Worm (Caenorhabditis elegans) whole organism, L1 larva: Measurements from ENCODE around the gene serp-1.2.

ENCODE experiments used
- C16A3.4 ChIP-seq: fragments of 150-350 bp; optimal IDR thresholded peaks from 2 replicates; lab custom pipeline; 2014; ENCODE audit warnings: missing biosample characterization, missing genetic modification characterization
- Y116A8C.19 ChIP-seq: sonication (generic microtip); optimal IDR thresholded peaks from 2 replicates; lab custom pipeline; 2016; ENCODE audit warnings: missing compliant biosample characterization, missing genetic modification characterization, borderline replicate concordance
- aha-1 ChIP-seq: fragments of 150-350 bp; optimal IDR thresholded peaks from 2 replicates; lab custom pipeline; 2014; ENCODE audit warnings: missing biosample characterization, missing genetic modification characterization
- ama-1 ChIP-seq: fragments of 150-350 bp; optimal IDR thresholded peaks from 2 replicates; lab custom pipeline; 2014
- ceh-63 ChIP-seq: fragments of 200-800 bp; sonication (Bioruptor generic); optimal IDR thresholded peaks from 2 replicates; lab custom pipeline; 2018; ENCODE audit warnings: mild to moderate bottlenecking, missing genetic modification characterization, missing compliant biosample characterization
- ceh-82 ChIP-seq, 3 experiments: fragments of 150-350 bp in 1 of 3; sonication (generic microtip) in 2 of 3; optimal IDR thresholded peaks; 2 replicates each; lab custom pipeline; 2014 to 2017; ENCODE audit warnings: missing biosample characterization in 3 of 3, missing genetic modification characterization in 3 of 3
- ceh-88 ChIP-seq: fragments of 200-800 bp; sonication (Bioruptor generic); IDR thresholded peaks from 2 replicates; pipeline ENCODE4 v1.3.6; 2022; ENCODE audit warnings: missing genetic modification characterization, missing compliant biosample characterization
- ceh-90 ChIP-seq: sonication (generic microtip); optimal IDR thresholded peaks from 2 replicates; lab custom pipeline; 2016; ENCODE audit warnings: missing genetic modification characterization, missing compliant biosample characterization
- dpl-1 ChIP-seq, 3 experiments: fragments of 150-350 bp in 2 of 3; sonication (generic microtip) in 1 of 3; optimal IDR thresholded peaks; 2 replicates each; lab custom pipeline; 2014 to 2017; ENCODE audit warnings: missing biosample characterization in 3 of 3, missing genetic modification characterization in 3 of 3, missing genetic modification reagents in 3 of 3
- egl-13 ChIP-seq: sonication (generic microtip); optimal IDR thresholded peaks from 2 replicates; lab custom pipeline; 2016; ENCODE audit warnings: missing genotype, missing genetic modification reagents, missing genetic modification characterization, missing compliant biosample characterization
- elt-2 ChIP-seq: sonication (generic microtip); optimal IDR thresholded peaks from 2 replicates; lab custom pipeline; 2016; ENCODE audit warnings: missing genetic modification characterization, mild to moderate bottlenecking, inconsistent platforms, missing compliant biosample characterization, missing genetic modification reagents
- fkh-8 ChIP-seq: sonication (generic microtip); optimal IDR thresholded peaks from 2 replicates; lab custom pipeline; 2016; ENCODE audit warnings: mild to moderate bottlenecking, missing genetic modification characterization, missing compliant biosample characterization
- fos-1 ChIP-seq: fragments of 150-350 bp; optimal IDR thresholded peaks from 2 replicates; lab custom pipeline; 2014; ENCODE audit warnings: missing biosample characterization, missing genetic modification characterization
- hlh-17 ChIP-seq: fragments of 200-800 bp; sonication (Bioruptor generic); optimal IDR thresholded peaks from 2 replicates; lab custom pipeline; 2018; ENCODE audit warnings: missing genetic modification characterization, mild to moderate bottlenecking, missing compliant biosample characterization, moderate library complexity, borderline replicate concordance
- hlh-4 ChIP-seq: sonication (generic microtip); optimal IDR thresholded peaks from 2 replicates; lab custom pipeline; 2016; ENCODE audit warnings: mild to moderate bottlenecking, missing genetic modification characterization, missing compliant biosample characterization
- hpl-2 ChIP-seq: fragments of 150-350 bp; optimal IDR thresholded peaks from 2 replicates; lab custom pipeline; 2014; ENCODE audit warnings: missing biosample characterization, missing genetic modification reagents, missing genetic modification characterization
- irx-1 ChIP-seq: sonication (generic microtip); optimal IDR thresholded peaks from 2 replicates; lab custom pipeline; 2016; ENCODE audit warnings: missing genetic modification characterization, missing compliant biosample characterization
- jun-1 ChIP-seq: fragments of 150-350 bp; optimal IDR thresholded peaks from 2 replicates; lab custom pipeline; 2014; ENCODE audit warnings: missing biosample characterization, missing genetic modification reagents, missing genetic modification characterization
- lin-13 ChIP-seq: fragments of 150-350 bp; optimal IDR thresholded peaks from 2 replicates; lab custom pipeline; 2014; ENCODE audit warnings: missing biosample characterization, missing genetic modification reagents, missing genetic modification characterization
- lin-14 ChIP-seq: fragments of 200-800 bp; sonication (Bioruptor generic); optimal IDR thresholded peaks from 2 replicates; lab custom pipeline; 2018; ENCODE audit warnings: mild to moderate bottlenecking, missing genetic modification characterization, moderate library complexity, missing compliant biosample characterization
- lin-15B ChIP-seq: fragments of 150-350 bp; sonication (generic microtip); optimal IDR thresholded peaks from 3 replicates; lab custom pipeline; 2014; ENCODE audit warnings: missing biosample characterization, missing genetic modification characterization
- lin-35 ChIP-seq, 2 experiments: fragments of 150-350 bp; optimal IDR thresholded peaks; 2 replicates each; lab custom pipeline; 2014; ENCODE audit warnings: missing biosample characterization in 2 of 2, missing genetic modification characterization in 2 of 2, missing genetic modification reagents in 2 of 2
- lir-3 ChIP-seq: sonication (generic microtip); optimal IDR thresholded peaks from 2 replicates; lab custom pipeline; 2016; ENCODE audit warnings: mild to moderate bottlenecking, missing genetic modification characterization, moderate library complexity, missing compliant biosample characterization; ENCODE audit not compliant: poor library complexity
- mab-9 ChIP-seq: fragments of 200-800 bp; sonication (Bioruptor generic); IDR thresholded peaks from 2 replicates; pipeline ENCODE4 v1.3.6; 2022; ENCODE audit warnings: missing genetic modification reagents, missing genetic modification characterization, missing compliant biosample characterization
- mdl-1 ChIP-seq, 2 experiments: fragments of 150-350 bp; optimal IDR thresholded peaks; 2 replicates each; lab custom pipeline; 2014 to 2017; ENCODE audit warnings: missing biosample characterization in 2 of 2, missing genetic modification characterization in 2 of 2, inconsistent platforms in 1 of 2
- mef-2 ChIP-seq: fragments of 150-350 bp; optimal IDR thresholded peaks from 2 replicates; lab custom pipeline; 2014; ENCODE audit warnings: missing biosample characterization, missing genetic modification characterization
- nhr-19 ChIP-seq: fragments of 200-800 bp; sonication (Bioruptor generic); conservative IDR thresholded peaks from 2 replicates; pipeline ENCODE4 v1.3.6; 2022; ENCODE audit warnings: missing genetic modification characterization, missing compliant biosample characterization
- nhr-20 ChIP-seq: sonication (generic microtip); optimal IDR thresholded peaks from 2 replicates; lab custom pipeline; 2016; ENCODE audit warnings: mild to moderate bottlenecking, missing genetic modification characterization, missing compliant biosample characterization
- nhr-237 ChIP-seq: fragments of 150-350 bp; optimal IDR thresholded peaks from 2 replicates; lab custom pipeline; 2014; ENCODE audit warnings: missing biosample characterization, missing genetic modification characterization
- nhr-28 ChIP-seq: fragments of 150-350 bp; optimal IDR thresholded peaks from 2 replicates; lab custom pipeline; 2014; ENCODE audit warnings: missing biosample characterization, missing genetic modification characterization
- nhr-47 ChIP-seq: sonication (generic microtip); optimal IDR thresholded peaks from 2 replicates; lab custom pipeline; 2016; ENCODE audit warnings: mild to moderate bottlenecking, missing genetic modification characterization, moderate library complexity, missing compliant biosample characterization
- nhr-71 ChIP-seq: sonication (generic microtip); optimal IDR thresholded peaks from 2 replicates; lab custom pipeline; 2016; ENCODE audit warnings: mild to moderate bottlenecking, missing genetic modification characterization, moderate library complexity, missing compliant biosample characterization
- nhr-77 ChIP-seq: fragments of 150-350 bp; optimal IDR thresholded peaks from 2 replicates; lab custom pipeline; 2014; ENCODE audit warnings: missing biosample characterization, missing genetic modification characterization
- nhr-85 ChIP-seq: sonication (generic microtip); peaks from one replicate; lab custom pipeline; 2016; ENCODE audit warnings: missing genetic modification characterization, inconsistent platforms, missing compliant biosample characterization
- nhr-90 ChIP-seq: sonication (generic microtip); optimal IDR thresholded peaks from 2 replicates; lab custom pipeline; 2016; ENCODE audit warnings: mild to moderate bottlenecking, missing genetic modification characterization, missing compliant biosample characterization; ENCODE audit not compliant: poor library complexity
- pag-3 ChIP-seq: sonication (generic microtip); optimal IDR thresholded peaks from 2 replicates; lab custom pipeline; 2017; ENCODE audit warnings: missing genetic modification characterization, mild to moderate bottlenecking, missing compliant biosample characterization, antibody characterized with exemption, borderline replicate concordance; ENCODE audit not compliant: insufficient read depth
- pax-3 ChIP-seq: fragments of 200-800 bp; sonication (Bioruptor generic); optimal IDR thresholded peaks from 2 replicates; lab custom pipeline; 2018; ENCODE audit warnings: mild to moderate bottlenecking, missing genetic modification characterization, moderate library complexity, missing compliant biosample characterization
- pqm-1 ChIP-seq: sonication (generic microtip); optimal IDR thresholded peaks from 3 replicates; lab custom pipeline; 2017; ENCODE audit warnings: missing biosample characterization, missing genetic modification characterization
- rnt-1 ChIP-seq: sonication (generic microtip); optimal IDR thresholded peaks from 2 replicates; lab custom pipeline; 2016; ENCODE audit warnings: mild to moderate bottlenecking, missing genetic modification characterization, moderate library complexity, missing compliant biosample characterization
- tbx-2 ChIP-seq: sonication (generic microtip); optimal IDR thresholded peaks from 2 replicates; lab custom pipeline; 2016; ENCODE audit warnings: missing genetic modification characterization, missing compliant biosample characterization
- tlp-1 ChIP-seq: fragments of 150-350 bp; optimal IDR thresholded peaks from 2 replicates; lab custom pipeline; 2014; ENCODE audit warnings: missing biosample characterization, missing genetic modification characterization
- unc-30 ChIP-seq: sonication (generic microtip); optimal IDR thresholded peaks from 2 replicates; lab custom pipeline; 2017; ENCODE audit warnings: missing biosample characterization, missing genetic modification characterization
- unc-98 ChIP-seq: fragments of 200-800 bp; sonication (Bioruptor generic); IDR thresholded peaks from 2 replicates; pipeline ENCODE4 v1.3.6; 2022; ENCODE audit warnings: missing genetic modification characterization, missing compliant biosample characterization
- vab-15 ChIP-seq: sonication (generic microtip); optimal IDR thresholded peaks from 2 replicates; lab custom pipeline; 2017; ENCODE audit warnings: missing genotype, mild to moderate bottlenecking, missing genetic modification characterization, missing compliant biosample characterization
- zag-1 ChIP-seq: fragments of 150-350 bp; optimal IDR thresholded peaks from 2 replicates; lab custom pipeline; 2014; ENCODE audit warnings: missing biosample characterization, missing genetic modification characterization
- zip-4 ChIP-seq: fragments of 200-800 bp; sonication (Bioruptor generic); optimal IDR thresholded peaks from 2 replicates; lab custom pipeline; 2018; ENCODE audit warnings: mild to moderate bottlenecking, missing genetic modification characterization, moderate library complexity, missing compliant biosample characterization

Gene serp-1.2

ce11 chrIV:8183313-8183712, 42.2 kb upstream of the serp-1.2 start (continued):
- TF ChIP-seq zip-4 (no peak), unc-30 (tag; lab: Kevin White, UChicago) (no peak), ceh-82 (tag; optimal IDR thresholded peaks at IDR 0.05; lab: Kevin White, UChicago) (peak in 2 of 3 experiments; percentile 30 to 69), elt-2 (no peak), tbx-2 (tag; lab: Kevin White, UChicago) (peak; percentile 42), nhr-28 (tag; lab: Kevin White, UChicago) (no peak), nhr-237 (tag; lab: Kevin White, UChicago) (no peak), nhr-47 (peak; percentile 64), ceh-63 (GFP tag; lab: Kevin White, UChicago) (peak; percentile 33), nhr-20 (peak; percentile 41), ceh-88 (GFP tag; lab: Robert Waterston, UW) (no peak), nhr-90 (tag; lab: Kevin White, UChicago) (no peak), nhr-85 (tag; lab: Kevin White, UChicago) (no peak), dpl-1 (GFP tag; optimal IDR thresholded peaks at IDR 0.05; lab: Kevin White, UChicago) (no peak), mef-2 (tag; lab: Kevin White, UChicago) (no peak), lin-15B (no peak), lin-13 (GFP tag; lab: Kevin White, UChicago) (no peak), hlh-17 (GFP tag; lab: Kevin White, UChicago) (no peak), ama-1 (no peak), hpl-2 (GFP tag; lab: Kevin White, UChicago) (no peak), Y116A8C.19 (tag; lab: Kevin White, UChicago) (no peak), pax-3 (tag; lab: Kevin White, UChicago) (no peak), mab-9 (GFP tag; lab: Robert Waterston, UW) (peak; percentile 47; the same call in 1 of the 2 replicates), nhr-19 (GFP tag; lab: Robert Waterston, UW) (no peak), nhr-77 (tag; lab: Kevin White, UChicago) (no peak), ceh-90 (tag; lab: Kevin White, UChicago) (no peak), aha-1 (no peak), mdl-1 (tag; optimal IDR thresholded peaks at IDR 0.05; lab: Kevin White, UChicago) (no peak), egl-13 (tag; lab: Kevin White, UChicago) (peak; percentile 60), rnt-1 (tag; lab: Kevin White, UChicago) (no peak), tlp-1 (no peak), pag-3 (tag; lab: Kevin White, UChicago) (no peak), lin-14 (GFP tag; lab: Kevin White, UChicago) (peak; percentile 86), fkh-8 (tag; lab: Kevin White, UChicago) (peak; percentile 92), irx-1 (tag; lab: Kevin White, UChicago) (no peak), C16A3.4 (no peak), nhr-71 (tag; lab: Kevin White, UChicago) (peak; percentile 64), lin-35 (GFP tag; optimal IDR thresholded peaks at IDR 0.05; lab: Kevin White, UChicago) (peak in 1 of 2 experiments; percentile 31), lir-3 (tag; lab: Kevin White, UChicago) (no peak), unc-98 (GFP tag; lab: Robert Waterston, UW) (no peak), pqm-1 (no peak), zag-1 (tag; lab: Kevin White, UChicago) (no peak), jun-1 (tag; lab: Kevin White, UChicago) (peak; percentile 22), fos-1 (tag; lab: Kevin White, UChicago) (no peak), hlh-4 (no peak), vab-15 (tag; lab: Kevin White, UChicago) (no peak)
